Worm (Caenorhabditis elegans) whole organism, L2 larva: ENCODE measurements around the gene srh-142.

Experiments
- C34F6.9 ChIP-seq: fragments of 150-350 bp; optimal IDR thresholded peaks from 2 replicates; lab custom pipeline; 2014; ENCODE audit warnings: missing biosample characterization, missing genetic modification characterization
- R02D3.7 ChIP-seq: fragments of 150-350 bp; optimal IDR thresholded peaks from 2 replicates; lab custom pipeline; 2014; ENCODE audit warnings: missing biosample characterization, missing genetic modification characterization
- Y55F3AM.14 ChIP-seq: fragments of 200-800 bp; sonication (Bioruptor generic); optimal IDR thresholded peaks from 2 replicates; lab custom pipeline; 2018; ENCODE audit warnings: mild to moderate bottlenecking, missing genetic modification characterization, missing compliant biosample characterization
- ZK546.5 ChIP-seq: sonication (generic microtip); optimal IDR thresholded peaks from 2 replicates; lab custom pipeline; 2017; ENCODE audit warnings: missing biosample characterization, missing genetic modification characterization
- aly-2 ChIP-seq: fragments of 150-350 bp; optimal IDR thresholded peaks from 2 replicates; lab custom pipeline; 2014; ENCODE audit warnings: missing biosample characterization, missing genetic modification characterization
- ceh-16 ChIP-seq: fragments of 150-350 bp; optimal IDR thresholded peaks from 2 replicates; lab custom pipeline; 2014; ENCODE audit warnings: missing biosample characterization, missing genetic modification characterization
- crh-2 ChIP-seq: sonication (generic microtip); optimal IDR thresholded peaks from 2 replicates; lab custom pipeline; 2017; ENCODE audit warnings: missing biosample characterization, missing genetic modification characterization
- dmd-4 ChIP-seq: sonication (generic microtip); optimal IDR thresholded peaks from 2 replicates; lab custom pipeline; 2017; ENCODE audit warnings: missing biosample characterization, missing genetic modification characterization
- elt-1 ChIP-seq: fragments of 150-350 bp; optimal IDR thresholded peaks from 2 replicates; lab custom pipeline; 2014; ENCODE audit warnings: missing biosample characterization, missing genetic modification characterization
- elt-3 ChIP-seq: sonication (generic microtip); optimal IDR thresholded peaks from 2 replicates; lab custom pipeline; 2017; ENCODE audit warnings: missing biosample characterization, missing genetic modification characterization
- gmeb-1 ChIP-seq: fragments of 150-350 bp; optimal IDR thresholded peaks from 2 replicates; lab custom pipeline; 2014; ENCODE audit warnings: missing biosample characterization, missing genetic modification characterization
- lin-11 ChIP-seq: fragments of 150-350 bp; sonication (generic microtip); optimal IDR thresholded peaks from 2 replicates; lab custom pipeline; 2014; ENCODE audit warnings: missing biosample characterization, missing genetic modification characterization, inconsistent platforms, mixed read lengths
- lin-13 ChIP-seq: fragments of 150-350 bp; optimal IDR thresholded peaks from 2 replicates; lab custom pipeline; 2014; ENCODE audit warnings: missing biosample characterization, missing genetic modification reagents, missing genetic modification characterization
- lsy-2 ChIP-seq, 2 experiments: fragments of 150-350 bp in 1 of 2; sonication (generic microtip) in 1 of 2; optimal IDR thresholded peaks; 2 replicates each; lab custom pipeline; 2014 to 2017; ENCODE audit warnings: missing biosample characterization in 2 of 2, missing genetic modification characterization in 2 of 2
- mab-5 ChIP-seq: fragments of 150-350 bp; optimal IDR thresholded peaks from 2 replicates; lab custom pipeline; 2014; ENCODE audit warnings: missing biosample characterization, missing genetic modification characterization
- mbf-1 ChIP-seq: sonication (generic microtip); optimal IDR thresholded peaks from 2 replicates; lab custom pipeline; 2017; ENCODE audit warnings: missing biosample characterization, missing genetic modification characterization
- mdl-1 ChIP-seq, 2 experiments: fragments of 150-350 bp in 1 of 2; sonication (generic microtip) in 1 of 2; optimal IDR thresholded peaks; 2 replicates each; lab custom pipeline; 2017; ENCODE audit warnings: missing biosample characterization in 2 of 2, missing genetic modification characterization in 2 of 2
- nhr-10 ChIP-seq: sonication (generic microtip); optimal IDR thresholded peaks from 2 replicates; lab custom pipeline; 2017; ENCODE audit warnings: missing biosample characterization, missing genetic modification characterization
- nhr-12 ChIP-seq: fragments of 150-350 bp; optimal IDR thresholded peaks from 2 replicates; lab custom pipeline; 2014; ENCODE audit warnings: missing biosample characterization, missing genetic modification characterization
- nhr-21 ChIP-seq: fragments of 150-350 bp; optimal IDR thresholded peaks from 2 replicates; lab custom pipeline; 2014; ENCODE audit warnings: missing biosample characterization, missing genetic modification characterization
- nhr-23 ChIP-seq: fragments of 150-350 bp; optimal IDR thresholded peaks from 2 replicates; lab custom pipeline; 2014; ENCODE audit warnings: missing biosample characterization, missing genetic modification reagents, missing genetic modification characterization
- nhr-237 ChIP-seq: fragments of 150-350 bp; optimal IDR thresholded peaks from 2 replicates; lab custom pipeline; 2014; ENCODE audit warnings: missing biosample characterization, missing genetic modification characterization
- nhr-25 ChIP-seq: fragments of 150-350 bp; sonication (generic microtip); optimal IDR thresholded peaks from 3 replicates; lab custom pipeline; 2014; ENCODE audit warnings: missing biosample characterization, missing genetic modification characterization
- nhr-6 ChIP-seq: fragments of 150-350 bp; optimal IDR thresholded peaks from 2 replicates; lab custom pipeline; 2014; ENCODE audit warnings: missing biosample characterization, missing genetic modification characterization
- peb-1 ChIP-seq: fragments of 150-350 bp; optimal IDR thresholded peaks from 2 replicates; lab custom pipeline; 2014; ENCODE audit warnings: missing biosample characterization, missing genetic modification characterization
- sma-9 ChIP-seq, 2 experiments: fragments of 150-350 bp in 1 of 2; sonication (generic microtip) in 1 of 2; optimal IDR thresholded peaks; 2 replicates each; lab custom pipeline; 2014 to 2016; ENCODE audit warnings: missing genetic modification characterization in 2 of 2, mild to moderate bottlenecking in 1 of 2, missing biosample characterization in 1 of 2, missing compliant biosample characterization in 1 of 2, missing genetic modification reagents in 1 of 2, moderate library complexity in 1 of 2
- unc-39 ChIP-seq: fragments of 150-350 bp; optimal IDR thresholded peaks from 2 replicates; lab custom pipeline; 2014; ENCODE audit warnings: missing biosample characterization, missing genetic modification characterization
- unc-55 ChIP-seq: fragments of 150-350 bp; sonication (generic microtip); optimal IDR thresholded peaks from 3 replicates; lab custom pipeline; 2014; ENCODE audit warnings: missing biosample characterization, missing genetic modification reagents, missing genetic modification characterization
- unc-62 ChIP-seq: fragments of 150-350 bp; optimal IDR thresholded peaks from 2 replicates; lab custom pipeline; 2014; ENCODE audit warnings: missing biosample characterization, missing genetic modification reagents, missing genetic modification characterization
- ztf-1 ChIP-seq: fragments of 200-800 bp; sonication (Bioruptor generic); conservative IDR thresholded peaks from 2 replicates; pipeline ENCODE4 v1.3.6; 2022; ENCODE audit warnings: missing genetic modification characterization, missing compliant biosample characterization
- ztf-11 ChIP-seq: sonication (generic microtip); optimal IDR thresholded peaks from 2 replicates; lab custom pipeline; 2017; ENCODE audit warnings: missing biosample characterization, missing genetic modification characterization
- ztf-4 ChIP-seq: fragments of 150-350 bp; optimal IDR thresholded peaks from 2 replicates; lab custom pipeline; 2014; ENCODE audit warnings: missing biosample characterization, missing genetic modification characterization

The srh-142 gene

DNA sequence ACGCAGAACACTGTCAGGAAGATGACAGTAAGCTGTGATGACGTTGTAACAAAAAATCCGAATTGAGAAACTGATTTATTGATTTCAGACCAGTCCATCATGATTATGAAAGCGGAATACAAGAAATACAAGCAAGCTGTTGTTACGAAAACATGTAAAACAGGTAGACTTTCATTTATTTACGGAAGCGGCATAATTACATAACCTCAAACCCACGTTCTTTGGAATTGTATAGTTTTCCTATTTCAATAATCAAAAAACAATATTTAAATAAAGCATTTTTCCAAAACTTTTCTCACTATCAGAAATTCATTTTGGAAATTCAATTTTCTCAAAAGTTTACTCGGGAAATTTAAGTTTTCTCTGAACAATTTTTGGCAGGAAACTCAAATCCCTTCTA is 2.1 kb downstream of the srh-142 start, which contains the start of gene str-15:
TSS of gene str-15 (minus strand) at position 101 of the 400 bp plus-strand sequence.
- TF ChIP-seq nhr-21 (tag; lab: Kevin White, UChicago) (no peak), lin-11 (tag; lab: Kevin White, UChicago) (no peak), C34F6.9 (no peak)

ce11 chrV:16455065-16455464 is 5.7 kb downstream of the srh-142 start, which contains the start of gene str-14:
TSS of gene str-14 (minus strand) at chrV:16455165.
- TF ChIP-seq Y55F3AM.14 (GFP tag; lab: Kevin White, UChicago) (no peak), ztf-1 (no peak), ztf-4 (tag; lab: Kevin White, UChicago) (no peak), C34F6.9 (no peak), ZK546.5 (tag; lab: Kevin White, UChicago) (no peak), elt-1 (tag; lab: Kevin White, UChicago) (no peak), elt-3 (tag; lab: Kevin White, UChicago) (no peak), nhr-237 (tag; lab: Kevin White, UChicago) (no peak), crh-2 (no peak), aly-2 (tag; lab: Kevin White, UChicago) (no peak), peb-1 (tag; lab: Kevin White, UChicago) (no peak), dmd-4 (no peak), mdl-1 (tag; optimal IDR thresholded peaks at IDR 0.05; lab: Kevin White, UChicago) (no peak)

DNA sequence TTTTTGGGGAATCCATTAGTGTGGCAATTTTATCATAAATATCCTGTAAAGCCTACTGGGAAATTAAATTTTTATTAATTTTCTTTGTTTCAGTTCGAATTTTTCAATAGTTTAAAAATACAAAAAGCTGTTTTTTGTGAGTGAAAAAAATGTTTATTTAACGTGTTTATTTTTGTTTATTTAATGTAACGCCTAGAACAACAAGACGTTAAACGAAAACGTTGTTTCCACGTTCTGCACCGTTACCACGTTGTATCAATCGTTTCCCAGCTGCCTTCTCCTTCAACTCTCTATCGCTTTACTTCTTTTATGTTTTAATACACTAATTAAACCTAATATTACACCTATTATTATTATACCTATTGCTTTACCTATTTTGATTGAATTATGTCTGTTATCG is 13.0 kb downstream of the srh-142 start, which contains the start of gene T08G3.13:
TSS of gene T08G3.13 (plus strand) at position 301 of the 400 bp plus-strand sequence.
- TF ChIP-seq lsy-2 (tag; optimal IDR thresholded peaks at IDR 0.05; lab: Kevin White, UChicago) (no peak), nhr-10 (tag; lab: Kevin White, UChicago) (no peak), ztf-11 (tag; lab: Kevin White, UChicago) (no peak), unc-62 (GFP tag; lab: Kevin White, UChicago) (no peak), nhr-237 (tag; lab: Kevin White, UChicago) (no peak), crh-2 (no peak), nhr-12 (tag; lab: Kevin White, UChicago) (no peak)

ce11 chrV:16446191-16446590 is 14.6 kb downstream of the srh-142 start:
- no peak for TF ChIP-seq nhr-10 (tag; lab: Kevin White, UChicago)
- TF ChIP-seq dmd-4 = no peak
- no peak for TF ChIP-seq aly-2 (tag; lab: Kevin White, UChicago)
- no peak for TF ChIP-seq peb-1 (tag; lab: Kevin White, UChicago)
- TF ChIP-seq R02D3.7 (tag; lab: Kevin White, UChicago) = no peak
- no peak for TF ChIP-seq lin-13 (GFP tag; lab: Kevin White, UChicago)
- no peak for TF ChIP-seq Y55F3AM.14 (GFP tag; lab: Kevin White, UChicago)
- TF ChIP-seq unc-55 (GFP tag; lab: Kevin White, UChicago) = no peak

DNA sequence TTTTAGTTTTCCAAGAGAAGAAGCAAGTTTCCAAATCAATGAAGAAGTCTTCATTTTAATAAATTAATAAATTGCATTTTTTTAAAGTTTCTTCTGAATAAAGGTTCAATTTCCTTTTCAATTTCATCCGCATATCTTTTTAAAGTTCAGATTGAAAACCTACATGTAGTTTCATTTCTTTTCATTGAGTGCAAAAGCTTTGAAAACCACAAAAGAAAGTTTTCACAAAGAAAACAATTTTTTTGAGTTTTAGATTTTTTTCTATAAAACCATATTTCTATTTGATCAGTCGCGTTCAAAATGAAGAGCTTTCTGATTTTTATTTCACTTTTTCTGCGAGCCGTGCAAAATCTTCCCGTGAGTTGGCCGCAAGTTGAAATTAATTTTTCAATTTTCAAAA is 15.1 kb downstream of the srh-142 start, which contains the start of gene T08G3.6:
TSS of gene T08G3.6 (plus strand) at position 301 of the 400 bp plus-strand sequence.
- TF ChIP-seq R02D3.7 (tag; lab: Kevin White, UChicago) = no peak
- no peak for TF ChIP-seq mbf-1 (tag; lab: Kevin White, UChicago)
- no peak for TF ChIP-seq lin-13 (GFP tag; lab: Kevin White, UChicago)
- TF ChIP-seq nhr-25 = no peak
- TF ChIP-seq nhr-6 (tag; lab: Kevin White, UChicago) = no peak
- TF ChIP-seq elt-1 (tag; lab: Kevin White, UChicago) = no peak
- TF ChIP-seq peb-1 (tag; lab: Kevin White, UChicago) = no peak
- no peak for TF ChIP-seq sma-9 (GFP tag; optimal IDR thresholded peaks at IDR 0.05; lab: Kevin White, UChicago)
- no peak for TF ChIP-seq sma-9 (tag; optimal IDR thresholded peaks at IDR 0.05; lab: Kevin White, UChicago)
- no peak for TF ChIP-seq mab-5
- TF ChIP-seq crh-2 = no peak
- TF ChIP-seq gmeb-1 (tag; lab: Kevin White, UChicago) = no peak
- no peak for TF ChIP-seq C34F6.9
- no peak for TF ChIP-seq ceh-16
- no peak for TF ChIP-seq nhr-12 (tag; lab: Kevin White, UChicago)
- no peak for TF ChIP-seq unc-39 (tag; lab: Kevin White, UChicago)

- TF ChIP-seq lin-13 (GFP tag; lab: Kevin White, UChicago) (no peak), dmd-4 (no peak), nhr-23 (tag; lab: Kevin White, UChicago) (no peak)
These were observed 17.1 kb downstream of the srh-142 start, which contains the start of gene srh-141 for ce11 chrV:16443626-16444025. TSS of gene srh-141 (plus strand) at chrV:16443926.
